Fruit fly (Drosophila melanogaster) whole organism, adult: ENCODE results near the gene Nemp.

Experiments used
- CG11617 ChIP-seq: fragments of 200-800 bp; sonication (Bioruptor generic); optimal IDR thresholded peaks from 2 replicates; lab custom pipeline; 2017; ENCODE audit warnings: mild to moderate bottlenecking, missing biosample characterization, missing genetic modification reagents, missing genetic modification characterization
- CG14711 ChIP-seq: fragments of 200-800 bp; sonication (Bioruptor generic); optimal IDR thresholded peaks from 2 replicates; lab custom pipeline; 2018; ENCODE audit warnings: missing biosample characterization, mild to moderate bottlenecking, missing genetic modification characterization, moderate library complexity
- CG33017 ChIP-seq: fragments of 200-800 bp; sonication (Bioruptor generic); optimal IDR thresholded peaks from 2 replicates; lab custom pipeline; 2018; ENCODE audit warnings: missing biosample characterization, mild to moderate bottlenecking, missing genetic modification characterization, moderate library complexity
- CG7101 ChIP-seq: fragments of 200-800 bp; sonication (Bioruptor generic); optimal IDR thresholded peaks from 2 replicates; lab custom pipeline; 2018; ENCODE audit warnings: missing biosample characterization, mild to moderate bottlenecking, missing genetic modification characterization, moderate library complexity
- Mnt ChIP-seq: fragments of 200-800 bp; sonication (Bioruptor generic); optimal IDR thresholded peaks from 2 replicates; lab custom pipeline; 2016; ENCODE audit warnings: missing biosample characterization, mild to moderate bottlenecking, missing genetic modification characterization
- cnc ChIP-seq, 2 experiments: fragments of >200 bp; optimal IDR thresholded peaks; 2 replicates each; lab custom pipeline; 2017
- pad ChIP-seq: fragments of 200-800 bp; sonication (Bioruptor generic); optimal IDR thresholded peaks from 3 replicates; lab custom pipeline; 2017; ENCODE audit warnings: missing biosample characterization, missing genetic modification characterization, mild to moderate bottlenecking, moderate library complexity, missing genetic modification reagents
- tj ChIP-seq: fragments of 200-800 bp; sonication (Bioruptor generic); optimal IDR thresholded peaks from 3 replicates; lab custom pipeline; 2017; ENCODE audit warnings: missing biosample characterization, mild to moderate bottlenecking, missing genetic modification characterization, moderate library complexity

dm6 chrX:16643363-16643946 is 11.4 kb downstream of the Nemp start:
- TF ChIP-seq CG11617 (GFP tag; lab: Kevin White, UChicago) (no peak), pad (GFP tag; lab: Kevin White, UChicago) (no peak), cnc (optimal IDR thresholded peaks at IDR 0.05; lab: Kevin White, UChicago) (no peak), CG14711 (tag; lab: Kevin White, UChicago) (no peak), CG7101 (tag; lab: Kevin White, UChicago) (no peak), tj (GFP tag; lab: Kevin White, UChicago) (no peak), Mnt (no peak), CG33017 (tag; lab: Kevin White, UChicago) (no peak)
